Fruit fly (Drosophila melanogaster): ENCODE results near the gene CG15201.

DNA sequence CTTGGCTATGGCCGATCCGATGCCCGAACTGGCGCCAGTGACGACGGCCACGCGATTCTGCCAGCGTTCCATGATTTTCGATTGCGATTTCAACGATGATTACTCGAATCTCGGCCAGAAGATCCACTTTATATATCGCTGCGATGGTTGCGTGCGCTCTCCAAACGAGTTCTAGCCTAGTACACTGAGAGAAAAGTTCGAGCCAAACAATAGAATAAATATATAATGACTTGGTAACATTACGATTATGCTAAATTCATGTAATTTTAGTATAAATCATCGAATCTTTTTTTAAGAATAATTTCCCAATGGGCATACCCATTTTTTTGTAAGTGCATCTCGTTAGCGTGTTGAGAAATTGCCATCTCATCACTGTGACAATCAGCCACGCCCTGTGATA, 25.0 kb downstream of the CG15201 start, which contains the start of gene Antdh:
- TF ChIP-seq h (optimal IDR thresholded peaks at IDR 0.05): no peak
- no peak for TF ChIP-seq psq (optimal IDR thresholded peaks at IDR 0.05)
- no peak for TF ChIP-seq Sin3A (optimal IDR thresholded peaks at IDR 0.05)
- no peak for TF ChIP-seq insv (optimal IDR thresholded peaks at IDR 0.05)
- TF ChIP-seq ttk (optimal IDR thresholded peaks at IDR 0.05): no peak

Measured in Kc167 (cell line).